Worm (Caenorhabditis elegans) whole organism, L4/young adult: ENCODE data around the gene C08B6.5.

ENCODE experiments used
- W03F9.2 ChIP-seq: fragments of 150-350 bp; optimal IDR thresholded peaks from 2 replicates; lab custom pipeline; 2014; ENCODE audit warnings: missing biosample characterization, missing genetic modification characterization
- dao-5 ChIP-seq: sonication (generic microtip); optimal IDR thresholded peaks from 2 replicates; lab custom pipeline; 2016; ENCODE audit warnings: missing genotype, missing genetic modification characterization, moderate library complexity, missing compliant biosample characterization
- him-1 ChIP-seq: sonication (generic microtip); optimal IDR thresholded peaks from 2 replicates; lab custom pipeline; 2016; ENCODE audit warnings: missing genotype, missing genetic modification reagents, missing genetic modification characterization, missing compliant biosample characterization

The C08B6.5 gene

ce11 chrV:10130195-10130594 lies 12.6 kb downstream of the C08B6.5 start, which contains the start of gene aos-1:
TSS of gene aos-1 (minus strand) at chrV:10130295.
- TF ChIP-seq him-1 (tag; lab: Kevin White, UChicago) (no peak), dao-5 (tag; lab: Kevin White, UChicago) (no peak), W03F9.2 (tag; lab: Kevin White, UChicago) (no peak)

DNA sequence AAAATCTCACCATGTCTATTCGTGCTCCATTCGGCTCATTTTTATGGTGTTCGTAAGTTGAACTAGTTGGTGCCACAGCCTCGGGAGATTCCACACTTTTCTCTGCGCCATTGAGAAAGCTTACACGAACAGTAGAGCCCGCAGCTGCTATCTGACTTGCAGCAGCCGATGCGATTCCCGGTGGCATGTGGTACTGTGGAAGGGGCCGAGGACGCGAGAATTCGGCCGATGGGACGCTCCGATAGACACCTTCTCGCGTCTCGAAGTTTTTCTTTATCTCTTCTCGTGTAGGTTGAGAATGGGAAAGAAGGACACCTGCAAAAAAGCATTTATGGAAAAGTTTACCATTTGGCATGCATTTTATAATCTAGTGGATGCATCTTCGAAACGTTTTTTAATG lies 15.7 kb downstream of the C08B6.5 start:
- TF ChIP-seq him-1 (tag; lab: Kevin White, UChicago) (no peak), W03F9.2 (tag; lab: Kevin White, UChicago) (no peak), dao-5 (tag; lab: Kevin White, UChicago) (no peak)

ce11 chrV:10134077-10134693 lies 16.6 kb downstream of the C08B6.5 start, which contains the start of the genes C08B6.18, wdr-20 and C08B6.8:
TSS of gene C08B6.18 (minus strand) at chrV:10134127.
TSS of gene wdr-20 (minus strand) at chrV:10134158.
TSS of gene C08B6.8 (plus strand) at chrV:10134643.
- TF ChIP-seq W03F9.2 (tag; lab: Kevin White, UChicago) (no peak), him-1 (tag; lab: Kevin White, UChicago) (no peak), dao-5 (tag; lab: Kevin White, UChicago) (no peak)

DNA sequence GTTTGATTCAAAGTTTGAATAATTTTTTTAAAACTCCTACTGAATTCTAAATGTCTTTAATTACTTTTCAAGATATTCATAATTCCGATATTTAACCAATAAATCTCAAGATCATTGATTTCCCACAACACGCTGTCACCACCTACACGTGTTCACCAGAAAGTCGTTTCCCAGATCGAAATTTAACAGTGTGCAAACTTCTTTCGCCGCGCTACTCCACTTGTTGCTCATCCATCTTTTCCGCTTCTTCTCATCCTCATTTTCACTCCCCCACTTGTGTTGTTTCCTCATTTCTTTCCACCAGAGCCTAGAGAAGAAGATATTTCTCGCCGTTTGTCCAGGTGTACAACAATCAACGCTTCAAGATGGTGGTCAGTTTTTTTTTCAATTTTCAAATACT lies 28.1 kb downstream of the C08B6.5 start, which contains the start of gene C51E3.9:
C51E3.9 (plus strand) TSS at position 301 of the 400 bp plus-strand sequence.
- TF ChIP-seq W03F9.2 (tag; lab: Kevin White, UChicago): no peak
- TF ChIP-seq him-1 (tag; lab: Kevin White, UChicago): no peak
- TF ChIP-seq dao-5 (tag; lab: Kevin White, UChicago): no peak

- TF ChIP-seq dao-5 (tag; lab: Kevin White, UChicago): no peak
- no peak for TF ChIP-seq him-1 (tag; lab: Kevin White, UChicago)
- no peak for TF ChIP-seq W03F9.2 (tag; lab: Kevin White, UChicago)
Measured at ce11 chrV:10146787-10147186, 29.2 kb downstream of the C08B6.5 start.

DNA sequence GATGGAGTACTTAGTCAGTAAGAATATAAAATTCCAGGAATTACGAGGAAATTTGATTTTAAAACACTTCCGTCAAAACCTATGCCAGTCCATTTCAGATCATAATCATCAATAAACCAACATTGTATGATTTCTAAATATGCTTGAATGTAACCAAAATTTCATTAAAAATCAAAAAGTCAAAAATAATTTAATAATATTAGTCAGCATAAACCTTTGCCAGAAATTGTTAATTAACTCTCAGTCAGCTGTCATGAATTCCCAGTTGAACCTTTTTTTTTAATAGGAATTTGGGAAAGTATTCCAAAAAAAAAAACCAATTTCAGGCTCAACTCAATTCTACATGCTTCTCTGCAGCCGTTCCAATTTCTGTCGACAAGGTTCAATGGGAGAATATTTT lies 30.8 kb downstream of the C08B6.5 start, which contains the start of gene srsx-26:
srsx-26 (plus strand) TSS at position 301 of the 400 bp plus-strand sequence.
- TF ChIP-seq dao-5 (tag; lab: Kevin White, UChicago): no peak
- TF ChIP-seq him-1 (tag; lab: Kevin White, UChicago): no peak
- TF ChIP-seq W03F9.2 (tag; lab: Kevin White, UChicago): no peak

DNA sequence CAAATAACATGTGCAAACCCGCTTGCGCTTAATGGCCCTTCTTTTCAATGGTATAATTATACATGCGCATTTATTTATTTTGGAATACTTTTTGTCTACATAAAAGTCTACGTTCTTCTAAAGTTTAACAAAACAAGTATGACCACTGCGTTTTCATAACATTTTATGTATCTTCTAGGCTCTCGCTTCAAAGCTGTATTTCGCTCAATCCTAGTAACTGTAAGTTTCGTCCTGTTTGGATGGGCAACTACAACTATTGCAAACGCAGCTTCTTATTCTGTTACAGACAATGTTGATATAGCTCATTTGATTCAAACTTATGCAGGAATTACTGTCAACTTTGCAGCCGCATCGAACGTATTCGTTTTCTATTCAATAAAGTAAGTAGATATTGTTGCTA lies 32.2 kb downstream of the C08B6.5 start, which contains the start of gene srsx-27:
srsx-27 (plus strand) TSS at position 301 of the 400 bp plus-strand sequence.
- TF ChIP-seq W03F9.2 (tag; lab: Kevin White, UChicago): no peak
- no peak for TF ChIP-seq him-1 (tag; lab: Kevin White, UChicago)
- no peak for TF ChIP-seq dao-5 (tag; lab: Kevin White, UChicago)

- TF ChIP-seq W03F9.2 (tag; lab: Kevin White, UChicago): no peak
- TF ChIP-seq him-1 (tag; lab: Kevin White, UChicago): no peak
- TF ChIP-seq dao-5 (tag; lab: Kevin White, UChicago): no peak
Measured at ce11 chrV:10152278-10152677, 34.7 kb downstream of the C08B6.5 start, which contains the start of gene srsx-28. TSS of gene srsx-28 (plus strand) at chrV:10152578.

DNA sequence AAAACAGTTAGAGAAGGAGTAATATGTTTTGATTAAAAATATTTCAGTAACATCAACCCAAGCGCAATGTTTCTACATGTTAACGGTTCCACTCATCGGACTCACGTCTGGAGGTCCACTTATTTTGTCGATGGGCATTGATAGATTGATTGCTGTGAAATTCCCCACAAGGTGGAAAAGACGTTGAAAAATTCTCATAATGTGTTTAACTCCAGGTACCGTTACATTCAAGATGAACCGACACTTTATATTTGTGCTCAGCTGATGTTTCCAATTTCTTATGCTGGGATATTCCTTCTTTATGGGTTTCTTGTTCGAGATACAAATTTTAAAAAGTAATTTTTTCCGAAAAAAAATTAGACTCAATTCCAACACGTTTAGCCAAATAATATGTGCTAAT lies 35.5 kb downstream of the C08B6.5 start:
- TF ChIP-seq him-1 (tag; lab: Kevin White, UChicago): no peak
- no peak for TF ChIP-seq dao-5 (tag; lab: Kevin White, UChicago)
- no peak for TF ChIP-seq W03F9.2 (tag; lab: Kevin White, UChicago)

DNA sequence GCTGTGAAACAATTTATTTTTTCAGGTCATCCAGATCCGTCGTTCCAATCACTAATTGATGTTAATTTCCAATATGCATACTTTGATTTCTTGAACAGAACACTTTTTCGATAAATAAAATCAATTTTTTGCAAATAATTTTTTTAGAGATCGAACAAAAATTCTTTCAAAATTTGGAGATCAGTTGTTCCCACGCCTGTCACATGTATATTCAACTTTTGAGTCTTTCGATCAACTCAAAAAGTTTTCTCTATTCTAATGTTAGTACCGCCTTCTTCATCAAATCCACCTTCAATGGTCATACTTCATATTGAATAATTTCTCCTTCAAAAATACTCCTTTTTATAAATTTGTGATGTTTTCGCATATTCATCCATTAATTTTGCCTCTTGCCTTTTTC lies 37.1 kb downstream of the C08B6.5 start, which contains the start of gene srsx-29:
srsx-29 (plus strand) TSS at position 301 of the 400 bp plus-strand sequence.
- TF ChIP-seq W03F9.2 (tag; lab: Kevin White, UChicago): no peak
- no peak for TF ChIP-seq him-1 (tag; lab: Kevin White, UChicago)
- no peak for TF ChIP-seq dao-5 (tag; lab: Kevin White, UChicago)

ce11 chrV:10158528-10158927 lies 41.0 kb downstream of the C08B6.5 start, which contains the start of gene srsx-30:
TSS of gene srsx-30 (plus strand) at chrV:10158828.
- TF ChIP-seq W03F9.2 (tag; lab: Kevin White, UChicago) (no peak), dao-5 (tag; lab: Kevin White, UChicago) (no peak), him-1 (tag; lab: Kevin White, UChicago) (no peak)

DNA sequence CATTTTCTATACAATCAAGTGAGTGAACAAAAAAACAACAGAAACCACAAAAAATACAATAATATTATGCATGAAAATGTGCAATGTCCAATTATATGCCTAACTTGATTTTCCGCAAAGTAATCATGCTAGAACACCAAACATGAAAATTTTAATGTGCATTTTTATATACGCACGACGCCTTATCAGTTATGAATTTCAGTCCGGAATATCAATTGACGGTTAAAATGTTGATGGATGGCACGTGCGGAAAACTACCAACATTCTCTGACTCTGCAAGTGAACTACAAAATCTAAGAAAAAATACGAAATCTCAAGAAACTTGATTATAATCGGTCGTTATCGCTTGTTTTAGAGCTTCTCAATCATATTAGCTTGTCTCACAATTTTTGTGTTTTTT lies 42.4 kb downstream of the C08B6.5 start:
- TF ChIP-seq him-1 (tag; lab: Kevin White, UChicago) (no peak), W03F9.2 (tag; lab: Kevin White, UChicago) (no peak), dao-5 (tag; lab: Kevin White, UChicago) (no peak)

- TF ChIP-seq dao-5 (tag; lab: Kevin White, UChicago) (no peak), him-1 (tag; lab: Kevin White, UChicago) (no peak), W03F9.2 (tag; lab: Kevin White, UChicago) (no peak)
Measured at ce11 chrV:10160954-10161353, 43.4 kb downstream of the C08B6.5 start, which contains the start of gene C51E3.10. TSS of gene C51E3.10 (minus strand) at chrV:10161134.
